Fruit fly (Drosophila melanogaster): ENCODE results near the gene Wdfy2.

DNA sequence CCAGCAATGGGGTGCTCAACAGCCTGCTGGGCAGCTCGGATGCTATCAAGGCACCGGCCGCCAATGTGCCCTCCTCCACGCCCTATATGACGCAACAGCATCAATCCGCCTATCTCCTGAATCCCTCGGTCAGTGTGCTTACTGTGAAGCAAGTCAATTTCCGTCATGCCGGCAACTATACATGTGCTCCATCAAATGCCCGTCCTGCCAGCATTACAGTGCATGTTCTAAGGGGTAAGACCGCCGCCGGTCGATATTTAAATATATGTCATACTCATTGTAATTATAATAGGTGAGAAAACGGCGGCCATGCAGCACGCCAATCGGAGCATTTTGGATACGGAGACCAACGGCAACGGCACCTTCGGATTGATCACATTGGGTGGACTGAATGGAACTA is 44.5 kb upstream of the Wdfy2 start:
- TF ChIP-seq h (optimal IDR thresholded peaks at IDR 0.05) (no peak), psq (optimal IDR thresholded peaks at IDR 0.05) (no peak)

All from Kc167 (cell line).